Worm (Caenorhabditis elegans) whole organism, L2 larva: Measurements from ENCODE around the gene cuc-1.

Experiments used
- C34F6.9 ChIP-seq: fragments of 150-350 bp; optimal IDR thresholded peaks from 2 replicates; lab custom pipeline; 2014; ENCODE audit warnings: missing biosample characterization, missing genetic modification characterization
- F13H6.1 ChIP-seq: sonication (generic microtip); optimal IDR thresholded peaks from 2 replicates; lab custom pipeline; 2016; ENCODE audit warnings: missing genetic modification characterization, missing compliant biosample characterization
- R02D3.7 ChIP-seq: fragments of 150-350 bp; optimal IDR thresholded peaks from 2 replicates; lab custom pipeline; 2014; ENCODE audit warnings: missing biosample characterization, missing genetic modification characterization
- Y55F3AM.14 ChIP-seq: fragments of 200-800 bp; sonication (Bioruptor generic); optimal IDR thresholded peaks from 2 replicates; lab custom pipeline; 2018; ENCODE audit warnings: mild to moderate bottlenecking, missing genetic modification characterization, missing compliant biosample characterization
- ZK546.5 ChIP-seq: sonication (generic microtip); optimal IDR thresholded peaks from 2 replicates; lab custom pipeline; 2017; ENCODE audit warnings: missing biosample characterization, missing genetic modification characterization
- alr-1 ChIP-seq: fragments of 150-350 bp; optimal IDR thresholded peaks from 2 replicates; lab custom pipeline; 2014; ENCODE audit warnings: missing biosample characterization, missing genetic modification characterization
- ama-1 ChIP-seq: fragments of 150-350 bp; optimal IDR thresholded peaks from 2 replicates; lab custom pipeline; 2018; ENCODE audit warnings: inconsistent platforms
- blmp-1 ChIP-seq: sonication (generic microtip); optimal IDR thresholded peaks from 2 replicates; lab custom pipeline; 2017; ENCODE audit warnings: missing genetic modification characterization, mild to moderate bottlenecking, missing compliant biosample characterization, antibody characterized with exemption, moderate library complexity; ENCODE audit not compliant: insufficient read depth
- crh-2 ChIP-seq: sonication (generic microtip); optimal IDR thresholded peaks from 2 replicates; lab custom pipeline; 2017; ENCODE audit warnings: missing biosample characterization, missing genetic modification characterization
- egl-27 ChIP-seq: sonication (generic microtip); optimal IDR thresholded peaks from 3 replicates; lab custom pipeline; 2017; ENCODE audit warnings: missing biosample characterization, missing genetic modification reagents, missing genetic modification characterization
- elt-1 ChIP-seq: fragments of 150-350 bp; optimal IDR thresholded peaks from 2 replicates; lab custom pipeline; 2014; ENCODE audit warnings: missing biosample characterization, missing genetic modification characterization
- elt-3 ChIP-seq: sonication (generic microtip); optimal IDR thresholded peaks from 2 replicates; lab custom pipeline; 2017; ENCODE audit warnings: missing biosample characterization, missing genetic modification characterization
- fos-1 ChIP-seq: fragments of 150-350 bp; optimal IDR thresholded peaks from 2 replicates; lab custom pipeline; 2014; ENCODE audit warnings: missing biosample characterization, missing genetic modification characterization
- gmeb-1 ChIP-seq: fragments of 150-350 bp; optimal IDR thresholded peaks from 2 replicates; lab custom pipeline; 2014; ENCODE audit warnings: missing biosample characterization, missing genetic modification characterization
- lin-39 ChIP-seq: fragments of 150-350 bp; optimal IDR thresholded peaks from 2 replicates; lab custom pipeline; 2014; ENCODE audit warnings: missing biosample characterization, missing genetic modification reagents, missing genetic modification characterization
- lsy-2 ChIP-seq, 2 experiments: fragments of 150-350 bp in 1 of 2; sonication (generic microtip) in 1 of 2; optimal IDR thresholded peaks; 2 replicates each; lab custom pipeline; 2014 to 2017; ENCODE audit warnings: missing biosample characterization in 2 of 2, missing genetic modification characterization in 2 of 2
- mbf-1 ChIP-seq: sonication (generic microtip); optimal IDR thresholded peaks from 2 replicates; lab custom pipeline; 2017; ENCODE audit warnings: missing biosample characterization, missing genetic modification characterization
- nhr-12 ChIP-seq: fragments of 150-350 bp; optimal IDR thresholded peaks from 2 replicates; lab custom pipeline; 2014; ENCODE audit warnings: missing biosample characterization, missing genetic modification characterization
- nhr-129 ChIP-seq: fragments of 150-350 bp; optimal IDR thresholded peaks from 2 replicates; lab custom pipeline; 2014; ENCODE audit warnings: missing biosample characterization, missing genetic modification characterization
- nhr-6 ChIP-seq: fragments of 150-350 bp; optimal IDR thresholded peaks from 2 replicates; lab custom pipeline; 2014; ENCODE audit warnings: missing biosample characterization, missing genetic modification characterization
- peb-1 ChIP-seq: fragments of 150-350 bp; optimal IDR thresholded peaks from 2 replicates; lab custom pipeline; 2014; ENCODE audit warnings: missing biosample characterization, missing genetic modification characterization
- sem-4 ChIP-seq: fragments of 150-350 bp; optimal IDR thresholded peaks from 2 replicates; lab custom pipeline; 2014; ENCODE audit warnings: missing biosample characterization, missing genetic modification reagents, missing genetic modification characterization
- skn-1 ChIP-seq: sonication (generic microtip); optimal IDR thresholded peaks from 2 replicates; lab custom pipeline; 2017; ENCODE audit warnings: missing biosample characterization, missing genetic modification characterization
- sma-3 ChIP-seq: sonication (generic microtip); optimal IDR thresholded peaks from 2 replicates; lab custom pipeline; 2016; ENCODE audit warnings: missing genetic modification reagents, missing genetic modification characterization, missing compliant biosample characterization
- sma-9 ChIP-seq, 2 experiments: fragments of 150-350 bp in 1 of 2; sonication (generic microtip) in 1 of 2; optimal IDR thresholded peaks; 2 replicates each; lab custom pipeline; 2014 to 2016; ENCODE audit warnings: missing genetic modification characterization in 2 of 2, mild to moderate bottlenecking in 1 of 2, missing biosample characterization in 1 of 2, missing compliant biosample characterization in 1 of 2, missing genetic modification reagents in 1 of 2, moderate library complexity in 1 of 2
- unc-39 ChIP-seq: fragments of 150-350 bp; optimal IDR thresholded peaks from 2 replicates; lab custom pipeline; 2014; ENCODE audit warnings: missing biosample characterization, missing genetic modification characterization
- unc-55 ChIP-seq: fragments of 150-350 bp; sonication (generic microtip); optimal IDR thresholded peaks from 3 replicates; lab custom pipeline; 2014; ENCODE audit warnings: missing biosample characterization, missing genetic modification reagents, missing genetic modification characterization
- unc-62 ChIP-seq: fragments of 150-350 bp; optimal IDR thresholded peaks from 2 replicates; lab custom pipeline; 2014; ENCODE audit warnings: missing biosample characterization, missing genetic modification reagents, missing genetic modification characterization
- zag-1 ChIP-seq: fragments of 150-350 bp; optimal IDR thresholded peaks from 2 replicates; lab custom pipeline; 2014; ENCODE audit warnings: missing biosample characterization, missing genetic modification characterization
- ztf-1 ChIP-seq: fragments of 200-800 bp; sonication (Bioruptor generic); conservative IDR thresholded peaks from 2 replicates; pipeline ENCODE4 v1.3.6; 2022; ENCODE audit warnings: missing genetic modification characterization, missing compliant biosample characterization
- ztf-4 ChIP-seq: fragments of 150-350 bp; optimal IDR thresholded peaks from 2 replicates; lab custom pipeline; 2014; ENCODE audit warnings: missing biosample characterization, missing genetic modification characterization

cuc-1 gene

ce11 chrIII:7854494-7855184, 6.1 kb downstream of the cuc-1 start, which contains the start of gene rpl-35 (continued):
- TF ChIP-seq nhr-6 (tag; lab: Kevin White, UChicago) (peak; percentile 100), skn-1 (tag; lab: Kevin White, UChicago) (peak; percentile 98), F13H6.1 (tag; lab: Kevin White, UChicago) (peak; percentile 100), Y55F3AM.14 (GFP tag; lab: Kevin White, UChicago) (peak; percentile 99), ama-1 (lab: Kevin White, UChicago) (peak; percentile 93)

- TF ChIP-seq sma-9 (GFP tag; optimal IDR thresholded peaks at IDR 0.05; lab: Kevin White, UChicago) = peak; percentile 9
- no peak for TF ChIP-seq sma-9 (tag; optimal IDR thresholded peaks at IDR 0.05; lab: Kevin White, UChicago)
- TF ChIP-seq nhr-129 (tag; lab: Kevin White, UChicago) = peak; percentile 31
- TF ChIP-seq fos-1 (tag; lab: Kevin White, UChicago) = no peak
- no peak for TF ChIP-seq blmp-1 (tag; lab: Kevin White, UChicago)
- peak in 1 of 2 experiments; percentile 17 for TF ChIP-seq lsy-2 (tag; optimal IDR thresholded peaks at IDR 0.05; lab: Kevin White, UChicago)
- TF ChIP-seq elt-3 (tag; lab: Kevin White, UChicago) = no peak
- no peak for TF ChIP-seq nhr-6 (tag; lab: Kevin White, UChicago)
- no peak for TF ChIP-seq unc-62 (GFP tag; lab: Kevin White, UChicago)
- TF ChIP-seq lin-39 (tag; lab: Kevin White, UChicago) = peak; percentile 25
- peak; percentile 50 for TF ChIP-seq C34F6.9
- no peak for TF ChIP-seq gmeb-1
- no peak for TF ChIP-seq sma-3 (GFP tag; lab: Kevin White, UChicago)
These were observed 12.6 kb downstream of the cuc-1 start for ce11 chrIII:7848173-7848572.

ce11 chrIII:7843536-7843935, 17.2 kb downstream of the cuc-1 start, which contains the start of gene ZK652.8:
ZK652.8 (minus strand) TSS chrIII:7843636.
- no peak for TF ChIP-seq unc-55 (GFP tag; lab: Kevin White, UChicago)
- no peak for TF ChIP-seq alr-1 (tag; lab: Kevin White, UChicago)
- no peak for TF ChIP-seq zag-1 (tag; lab: Kevin White, UChicago)
- no peak for TF ChIP-seq fos-1 (tag; lab: Kevin White, UChicago)
- no peak for TF ChIP-seq sma-9 (GFP tag; optimal IDR thresholded peaks at IDR 0.05; lab: Kevin White, UChicago)
- TF ChIP-seq sma-9 (tag; optimal IDR thresholded peaks at IDR 0.05; lab: Kevin White, UChicago) = no peak
- no peak for TF ChIP-seq ZK546.5 (tag; lab: Kevin White, UChicago)
- no peak for TF ChIP-seq C34F6.9
- TF ChIP-seq ztf-1 = no peak
- TF ChIP-seq nhr-6 (tag; lab: Kevin White, UChicago) = no peak
- no peak for TF ChIP-seq egl-27 (tag; lab: Kevin White, UChicago)
- TF ChIP-seq nhr-12 (tag; lab: Kevin White, UChicago) = no peak
- TF ChIP-seq, all 48 proteins: peak for 0

- TF ChIP-seq sem-4 (tag; lab: Kevin White, UChicago) = no peak
- TF ChIP-seq sma-9 (GFP tag; optimal IDR thresholded peaks at IDR 0.05; lab: Kevin White, UChicago) = peak; percentile 1
- no peak for TF ChIP-seq sma-9 (tag; optimal IDR thresholded peaks at IDR 0.05; lab: Kevin White, UChicago)
- no peak for TF ChIP-seq peb-1
- no peak for TF ChIP-seq ztf-4 (tag; lab: Kevin White, UChicago)
- TF ChIP-seq F13H6.1 (tag; lab: Kevin White, UChicago) = no peak
- no peak for TF ChIP-seq fos-1 (tag; lab: Kevin White, UChicago)
- no peak for TF ChIP-seq nhr-6 (tag; lab: Kevin White, UChicago)
These were observed 21.7 kb downstream of the cuc-1 start, which contains the start of gene ceh-23 for ce11 chrIII:7838907-7839642. ceh-23 (plus strand) TSS chrIII:7839592.

- TF ChIP-seq elt-1 (tag; lab: Kevin White, UChicago) = no peak
- no peak for TF ChIP-seq crh-2
- no peak for TF ChIP-seq lsy-2 (tag; optimal IDR thresholded peaks at IDR 0.05; lab: Kevin White, UChicago)
- TF ChIP-seq sma-9 (GFP tag; optimal IDR thresholded peaks at IDR 0.05; lab: Kevin White, UChicago) = no peak
- TF ChIP-seq sma-9 (tag; optimal IDR thresholded peaks at IDR 0.05; lab: Kevin White, UChicago) = no peak
- no peak for TF ChIP-seq egl-27 (tag; lab: Kevin White, UChicago)
- TF ChIP-seq elt-3 (tag; lab: Kevin White, UChicago) = no peak
- TF ChIP-seq unc-39 (tag; lab: Kevin White, UChicago) = no peak
- no peak for TF ChIP-seq R02D3.7 (tag; lab: Kevin White, UChicago)
- no peak for TF ChIP-seq mbf-1 (tag; lab: Kevin White, UChicago)
- TF ChIP-seq sma-3 (GFP tag; lab: Kevin White, UChicago) = no peak
These were observed 23.2 kb downstream of the cuc-1 start for ce11 chrIII:7837567-7837966.
